Fruit fly (Drosophila melanogaster): ENCODE results near the gene Spp.

Spp gene

DNA sequence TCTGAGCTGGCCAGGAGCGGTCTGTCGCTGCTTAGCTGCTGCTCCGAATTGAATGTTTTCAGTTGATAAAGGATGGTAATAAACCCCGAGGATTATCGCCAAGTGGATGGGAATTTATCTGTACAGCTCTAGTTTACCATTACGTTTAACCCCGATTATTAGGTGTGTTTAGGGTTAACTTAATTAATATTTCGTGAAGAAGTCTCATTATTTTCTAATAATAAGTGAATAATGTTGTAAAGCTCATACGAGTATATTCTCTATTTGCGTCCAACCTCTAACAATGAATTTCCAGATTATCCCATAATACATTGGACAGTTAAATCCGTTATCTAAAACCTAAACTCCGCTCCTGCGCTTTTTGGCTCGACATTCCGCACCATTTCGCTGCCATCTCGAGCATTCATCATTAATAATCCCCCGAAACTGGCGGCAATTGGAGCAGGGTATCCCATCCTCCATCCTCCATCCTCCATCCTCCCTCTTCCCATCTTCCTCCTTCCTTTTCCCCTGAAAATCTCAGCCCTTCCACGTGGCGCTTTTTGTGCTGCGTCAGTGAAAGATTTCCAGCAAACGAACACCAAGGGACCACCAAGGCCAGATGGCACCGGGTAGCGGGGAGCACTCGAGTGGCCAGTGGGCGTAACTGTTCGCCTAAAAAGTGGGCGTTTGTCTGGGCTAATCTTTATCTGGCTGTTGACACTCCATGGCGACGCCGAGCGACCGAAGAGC is 18.1 kb downstream of the Spp start (continued):
- TF ChIP-seq CoRest (tag; optimal IDR thresholded peaks at IDR 0.05) (peak; percentile 8), sens (GFP tag) (peak; percentile 61), Xrp1 (GFP tag; IDR thresholded peaks at IDR 0.05) (no peak), zen (tag; optimal IDR thresholded peaks at IDR 0.05) (no peak), Meics (GFP tag; optimal IDR thresholded peaks at IDR 0.05) (peak; percentile 9), row (GFP tag; IDR thresholded peaks at IDR 0.05) (0 out of 3 replicates have a peak, but pooled peaks have one; percentile 14), CG7556 (GFP tag; optimal IDR thresholded peaks at IDR 0.05) (peak; percentile 6), maf-S (GFP tag; optimal IDR thresholded peaks at IDR 0.05) (no peak), cwo (GFP tag; optimal IDR thresholded peaks at IDR 0.05) (peak; percentile 5)

DNA sequence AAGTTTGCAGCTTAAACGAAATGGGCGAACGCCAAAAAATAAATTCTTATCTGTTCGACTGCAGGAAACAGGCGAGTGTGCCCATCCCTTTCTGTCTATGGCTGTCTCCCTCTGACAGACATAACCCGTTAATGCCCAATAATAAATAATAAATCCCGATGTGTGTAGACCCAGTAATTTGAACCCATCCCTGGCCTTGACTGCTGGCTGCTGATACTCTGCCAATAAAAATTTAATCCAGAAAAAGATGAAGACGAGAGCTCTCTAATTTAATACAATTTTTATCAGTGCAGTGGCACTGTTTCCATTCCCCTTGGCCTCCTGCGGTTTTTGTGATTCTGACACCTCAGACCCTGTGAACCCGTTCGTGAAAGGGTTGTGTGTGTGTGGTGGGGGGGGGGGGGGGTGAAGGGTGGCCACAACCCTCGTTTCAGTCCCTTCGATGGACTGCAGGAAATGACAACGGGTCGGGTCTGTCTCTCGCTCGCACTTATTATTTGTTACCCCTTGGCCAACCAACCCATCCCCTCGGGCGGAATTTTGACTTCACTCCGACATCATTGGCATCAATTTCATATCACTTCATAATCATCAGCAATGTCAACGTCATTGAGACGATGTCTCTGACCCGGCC is 18.8 kb downstream of the Spp start:
- TF ChIP-seq seq (GFP tag; IDR thresholded peaks at IDR 0.05) (0 out of 2 replicates have a peak, but pooled peaks have one; percentile 25), Hand (GFP tag; optimal IDR thresholded peaks at IDR 0.05) (no peak), Mad (GFP tag; optimal IDR thresholded peaks at IDR 0.05) (no peak), crol (GFP tag; IDR thresholded peaks at IDR 0.05) (peak; percentile 92), run (tag; optimal IDR thresholded peaks at IDR 0.05) (peak; percentile 7), D19A (tag; optimal IDR thresholded peaks at IDR 0.05) (peak; percentile 66), gem (tag; optimal IDR thresholded peaks at IDR 0.05) (no peak), sens (GFP tag) (peak; percentile 75), sqz (GFP tag; optimal IDR thresholded peaks at IDR 0.05) (no peak), CG1832 (GFP tag; optimal IDR thresholded peaks at IDR 0.05) (peak; percentile 17), kni (GFP tag; optimal IDR thresholded peaks at IDR 0.05) (peak; percentile 35), pros (GFP tag; optimal IDR thresholded peaks at IDR 0.05) (peak; percentile 95), abd-A (tag; optimal IDR thresholded peaks at IDR 0.05) (peak; percentile 18), Med (GFP tag) (peak; percentile 5), Optix (GFP tag; IDR thresholded peaks at IDR 0.05) (0 out of 3 replicates have a peak, but pooled peaks have one; percentile 28), zfh2 (GFP tag; optimal IDR thresholded peaks at IDR 0.05) (no peak), CG34376 (GFP tag; optimal IDR thresholded peaks at IDR 0.05) (no peak), zf30C (GFP tag; optimal IDR thresholded peaks at IDR 0.05) (peak; percentile 32), vnd (GFP tag; IDR thresholded peaks at IDR 0.05; ENCODE audit: partially characterized antibody) (0 out of 3 replicates have a peak, but pooled peaks have one; percentile 7), nerfin-1 (tag; optimal IDR thresholded peaks at IDR 0.05) (peak; percentile 56), oc (tag; optimal IDR thresholded peaks at IDR 0.05) (peak; percentile 57), Kr (GFP tag; optimal IDR thresholded peaks at IDR 0.05) (peak; percentile 61), Hr39 (optimal IDR thresholded peaks at IDR 0.05) (peak; percentile 47)

DNA sequence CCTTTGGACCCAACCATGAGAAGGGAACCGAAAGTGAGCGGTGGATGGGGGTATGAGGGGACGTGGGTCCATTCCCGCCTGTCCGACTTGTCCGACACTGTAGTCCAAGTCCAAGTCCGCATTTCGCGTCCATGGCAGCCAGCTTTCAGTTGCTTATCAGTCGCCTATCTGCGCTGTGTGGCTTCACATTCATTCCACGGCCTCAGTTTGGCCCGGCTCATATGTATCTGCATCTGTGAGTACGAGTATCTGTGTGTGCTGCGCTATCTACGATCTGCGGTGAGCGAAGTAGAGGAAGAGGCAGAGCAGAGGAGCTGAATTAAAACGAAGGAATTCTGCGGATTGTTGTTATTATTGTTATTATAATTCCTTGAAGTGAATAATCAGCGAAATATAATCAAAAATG is 19.9 kb downstream of the Spp start:
- TF ChIP-seq Med (GFP tag) (peak; percentile 22), pnt (GFP tag; optimal IDR thresholded peaks at IDR 0.05) (no peak), croc (GFP tag; conservative IDR thresholded peaks at IDR 0.05) (no peak), gt (GFP tag; IDR thresholded peaks at IDR 0.05) (0 out of 2 replicates have a peak, but pooled peaks have one; percentile 12), CG15011 (GFP tag; optimal IDR thresholded peaks at IDR 0.05) (no peak), CG18011 (GFP tag; optimal IDR thresholded peaks at IDR 0.05) (peak; percentile 65), NFAT (GFP tag; IDR thresholded peaks at IDR 0.05) (no peak), oc (tag; optimal IDR thresholded peaks at IDR 0.05) (no peak), grn (GFP tag; optimal IDR thresholded peaks at IDR 0.05) (peak; percentile 96), Ets97D (GFP tag; optimal IDR thresholded peaks at IDR 0.05) (no peak), Dfd (GFP tag; optimal IDR thresholded peaks at IDR 0.05) (no peak), Kr (GFP tag; optimal IDR thresholded peaks at IDR 0.05) (no peak), crp (GFP tag; optimal IDR thresholded peaks at IDR 0.05) (no peak), Mes4 (GFP tag; optimal IDR thresholded peaks at IDR 0.05) (no peak), bigmax (GFP tag; optimal IDR thresholded peaks at IDR 0.05) (no peak), mirr (GFP tag; optimal IDR thresholded peaks at IDR 0.05) (no peak), CG15696 (tag; optimal IDR thresholded peaks at IDR 0.05) (no peak), CG6791 (GFP tag; IDR thresholded peaks at IDR 0.05; ENCODE audit: partially characterized antibody) (peak; percentile 28; the same call in 1 of the 3 replicates), CG7372 (GFP tag; IDR thresholded peaks at IDR 0.05) (no peak)

Data from whole organism, embryonic.